Worm (Caenorhabditis elegans) whole organism, L4/young adult: Measurements from ENCODE around the gene F09G2.1.
A peak's percentile ranks its signal among the peaks of the same experiment; 100 is the strongest.

ENCODE experiments used
- W03F9.2 ChIP-seq: fragments of 150-350 bp; optimal IDR thresholded peaks from 2 replicates; lab custom pipeline; 2014; ENCODE audit warnings: missing biosample characterization, missing genetic modification characterization
- dao-5 ChIP-seq: sonication (generic microtip); optimal IDR thresholded peaks from 2 replicates; lab custom pipeline; 2016; ENCODE audit warnings: missing genotype, missing genetic modification characterization, moderate library complexity, missing compliant biosample characterization
- him-1 ChIP-seq: sonication (generic microtip); optimal IDR thresholded peaks from 2 replicates; lab custom pipeline; 2016; ENCODE audit warnings: missing genotype, missing genetic modification reagents, missing genetic modification characterization, missing compliant biosample characterization

Gene F09G2.1

DNA sequence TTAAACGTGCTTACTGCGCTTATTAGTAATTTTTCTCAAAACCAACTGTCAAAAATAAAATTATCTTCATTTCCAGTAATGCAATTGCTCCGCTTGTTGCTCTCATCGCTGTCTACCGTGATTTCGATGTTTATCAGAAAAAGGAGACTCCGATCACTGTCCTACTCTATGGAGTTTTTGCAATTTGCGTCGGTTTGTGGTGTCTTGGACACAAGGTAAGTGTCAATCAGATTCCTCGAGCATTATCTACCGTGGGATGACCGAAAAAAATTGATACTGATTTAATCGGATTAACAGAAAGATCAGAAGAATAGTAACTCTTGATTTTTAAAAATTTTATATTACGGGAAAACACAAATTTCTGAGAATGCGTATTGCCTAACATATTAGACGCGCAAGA lies 12.7 kb upstream of the F09G2.1 start:
- TF ChIP-seq W03F9.2 (tag; lab: Kevin White, UChicago) = no peak
- TF ChIP-seq him-1 (tag; lab: Kevin White, UChicago) = no peak
- no peak for TF ChIP-seq dao-5

- TF ChIP-seq dao-5 = no peak
Measured at ce11 chrV:7193562-7193961, 6.5 kb upstream of the F09G2.1 start, which contains the start of gene F09G2.8. TSS of gene F09G2.8 (minus strand) at chrV:7193662.

DNA sequence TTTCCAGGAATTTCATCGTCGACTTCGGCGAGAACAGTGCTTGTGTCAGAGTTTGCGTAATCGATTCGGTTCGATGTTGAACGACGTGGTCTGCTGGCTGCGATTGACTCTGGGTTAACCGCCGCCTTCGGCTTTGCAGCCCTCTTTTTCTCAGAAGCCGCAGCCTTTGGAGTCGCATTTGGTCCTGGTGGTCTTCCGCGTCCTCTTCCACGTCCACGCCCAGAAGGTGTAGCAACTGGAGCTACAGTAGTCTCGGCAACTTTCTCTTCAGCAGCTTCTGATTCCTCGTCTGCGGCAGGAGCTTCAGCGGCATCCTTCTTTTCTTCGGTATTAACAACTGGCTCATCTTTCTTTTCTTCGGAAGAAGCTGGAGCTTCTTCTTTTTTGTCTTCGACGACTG lies 5.2 kb upstream of the F09G2.1 start:
- no peak for TF ChIP-seq dao-5
- TF ChIP-seq him-1 (tag; lab: Kevin White, UChicago) = no peak
- TF ChIP-seq W03F9.2 (tag; lab: Kevin White, UChicago) = no peak

DNA sequence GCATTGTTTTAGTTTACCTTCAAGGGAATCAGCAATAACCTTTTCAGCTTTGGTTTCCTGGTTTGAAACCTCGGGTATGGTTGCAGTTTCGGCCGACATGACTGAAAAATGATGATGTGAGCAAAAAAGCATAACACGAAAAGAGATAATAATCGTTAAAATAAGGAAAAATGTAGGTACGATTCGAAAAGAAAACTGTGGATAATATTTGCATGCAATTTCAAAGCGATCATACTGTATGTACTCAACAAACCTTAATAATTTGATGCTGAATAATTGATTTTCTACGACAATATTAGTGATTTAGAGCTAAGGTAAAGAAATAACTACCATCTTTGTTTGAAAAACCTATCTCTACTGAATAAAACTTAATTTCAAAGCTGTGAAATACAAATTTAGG lies 4.0 kb upstream of the F09G2.1 start, which contains the start of gene attf-2:
Gene attf-2, minus strand, starts transcription at position 101 of the 400 bp plus-strand sequence.
- TF ChIP-seq him-1 (tag; lab: Kevin White, UChicago) (no peak), W03F9.2 (tag; lab: Kevin White, UChicago) (no peak), dao-5 (no peak)

DNA sequence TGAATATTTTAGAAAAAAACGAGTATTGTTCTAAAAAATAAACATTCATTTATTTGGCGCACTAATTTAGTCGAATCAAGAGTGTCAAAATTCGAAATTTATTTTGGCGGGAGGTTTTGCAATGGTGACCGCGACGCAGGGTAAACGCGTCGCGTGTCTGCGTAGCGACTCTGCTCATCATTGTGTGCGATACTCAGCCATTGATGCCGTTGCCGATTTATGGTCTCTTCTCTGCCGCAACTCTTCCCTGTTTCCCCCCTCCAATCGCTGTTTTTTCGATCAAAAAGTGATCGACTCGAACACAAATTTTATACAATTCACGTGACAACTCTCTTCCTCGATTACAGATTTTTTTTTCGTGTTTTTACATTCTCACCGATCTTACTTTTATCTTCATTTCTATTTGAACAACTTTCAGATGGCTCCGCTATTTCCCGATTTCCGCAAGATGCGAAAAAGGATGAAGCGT lies 3.5 kb upstream of the F09G2.1 start, which contains the start of gene F09G2.2:
Gene F09G2.2, plus strand, starts transcription at position 419 of the 469 bp plus-strand sequence.
- TF ChIP-seq W03F9.2 (tag; lab: Kevin White, UChicago) = peak; percentile 93
- TF ChIP-seq dao-5 = no peak
- TF ChIP-seq him-1 (tag; lab: Kevin White, UChicago) = peak; percentile 52

ce11 chrV:7197036-7197435 lies 3.0 kb upstream of the F09G2.1 start:
- TF ChIP-seq dao-5 (no peak), him-1 (tag; lab: Kevin White, UChicago) (no peak), W03F9.2 (tag; lab: Kevin White, UChicago) (no peak)

DNA sequence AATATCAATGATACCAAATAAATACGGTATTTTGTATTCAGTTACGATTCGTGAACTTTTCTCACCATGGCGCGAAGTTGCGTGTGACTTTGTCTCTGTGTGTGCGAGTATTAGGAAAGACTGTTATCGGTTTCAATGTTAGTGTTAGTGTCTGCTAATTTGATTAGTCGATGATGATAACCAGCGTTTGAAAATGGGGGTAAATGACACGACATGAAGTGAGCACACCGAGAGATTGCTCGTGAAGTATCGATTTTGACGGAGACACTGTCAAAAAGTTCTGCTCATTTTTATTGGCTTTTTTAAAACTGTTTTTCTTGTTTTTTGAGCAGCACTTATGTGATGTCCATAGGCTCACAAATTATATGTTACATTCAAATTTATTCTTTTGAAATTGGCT lies 1.6 kb upstream of the F09G2.1 start:
- TF ChIP-seq W03F9.2 (tag; lab: Kevin White, UChicago) (no peak), dao-5 (no peak), him-1 (tag; lab: Kevin White, UChicago) (no peak)

DNA sequence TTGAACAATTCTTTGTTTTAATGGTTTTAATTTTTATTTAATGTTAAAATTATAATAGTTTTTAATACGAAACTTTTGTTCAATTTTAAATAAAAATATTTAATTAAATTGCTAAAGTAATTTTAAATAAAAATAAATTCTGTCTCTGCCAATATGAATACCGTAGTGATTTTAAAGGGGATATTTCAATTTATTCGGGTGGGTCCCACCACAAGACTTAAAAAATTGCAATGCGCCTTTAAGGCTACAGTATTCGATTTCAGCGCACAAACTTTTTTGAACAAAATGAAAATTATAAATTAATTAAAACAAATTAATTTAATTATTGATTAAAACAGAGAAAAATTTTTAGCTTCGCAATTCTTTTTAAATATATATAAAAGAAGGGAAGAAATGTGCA lies 955 bp upstream of the F09G2.1 start:
- TF ChIP-seq him-1 (tag; lab: Kevin White, UChicago) (no peak), dao-5 (no peak), W03F9.2 (tag; lab: Kevin White, UChicago) (no peak)

ce11 chrV:7201353-7201752 lies 1.3 kb downstream of the F09G2.1 start:
- TF ChIP-seq W03F9.2 (tag; lab: Kevin White, UChicago) = no peak
- TF ChIP-seq dao-5 = no peak

- TF ChIP-seq dao-5 (no peak), W03F9.2 (tag; lab: Kevin White, UChicago) (no peak), him-1 (tag; lab: Kevin White, UChicago) (no peak)
Measured at ce11 chrV:7209001-7209400, 9.0 kb downstream of the F09G2.1 start.

DNA sequence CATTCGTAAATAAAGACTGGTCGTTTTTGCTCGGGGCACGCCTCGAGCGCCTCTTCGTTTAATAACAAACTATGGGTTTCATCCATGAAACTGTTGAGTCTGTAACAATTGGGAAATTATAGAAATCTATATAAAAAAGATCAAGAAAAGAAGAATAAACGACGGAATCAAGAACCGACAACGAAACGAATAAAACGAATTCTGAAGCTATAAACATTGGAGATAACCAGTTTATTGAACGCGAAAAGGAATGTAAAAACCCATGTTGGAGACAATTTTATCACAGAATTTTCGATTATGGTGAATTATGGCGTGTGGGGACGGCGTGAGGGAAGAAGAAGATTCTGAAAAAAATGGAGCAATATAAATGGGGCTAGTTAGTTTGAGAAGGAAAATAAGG lies 14.8 kb downstream of the F09G2.1 start, which contains the start of gene soap-1:
Gene soap-1, minus strand, starts transcription at position 101 of the 400 bp plus-strand sequence.
- TF ChIP-seq W03F9.2 (tag; lab: Kevin White, UChicago) = no peak

DNA sequence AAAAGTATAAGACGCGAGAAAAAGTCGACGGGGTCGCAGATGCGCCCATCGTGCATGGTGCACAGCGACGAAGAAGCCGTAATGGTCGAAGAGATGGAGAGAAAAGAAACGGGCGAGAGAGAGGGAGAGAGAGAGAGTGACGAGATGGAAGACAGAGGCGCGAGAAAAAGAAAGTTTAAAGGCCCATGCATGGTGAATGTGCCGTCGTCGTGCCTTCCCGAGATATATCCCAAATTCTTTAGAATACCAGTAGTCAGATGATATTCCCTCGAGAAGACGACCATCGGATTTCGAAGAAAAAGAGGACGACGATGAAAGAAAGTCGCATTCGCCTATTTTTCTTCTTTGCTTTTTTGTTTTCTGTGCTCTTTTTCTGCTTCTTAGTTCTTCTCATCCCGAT lies 16.0 kb downstream of the F09G2.1 start:
- TF ChIP-seq him-1 (tag; lab: Kevin White, UChicago) (peak; percentile 24), dao-5 (no peak)

- TF ChIP-seq W03F9.2 (tag; lab: Kevin White, UChicago) (no peak), him-1 (tag; lab: Kevin White, UChicago) (no peak), dao-5 (no peak)
Measured at ce11 chrV:7218988-7219387, 19.0 kb downstream of the F09G2.1 start, which contains the start of gene C13F10.5. TSS of gene C13F10.5 (minus strand) at chrV:7219088.

DNA sequence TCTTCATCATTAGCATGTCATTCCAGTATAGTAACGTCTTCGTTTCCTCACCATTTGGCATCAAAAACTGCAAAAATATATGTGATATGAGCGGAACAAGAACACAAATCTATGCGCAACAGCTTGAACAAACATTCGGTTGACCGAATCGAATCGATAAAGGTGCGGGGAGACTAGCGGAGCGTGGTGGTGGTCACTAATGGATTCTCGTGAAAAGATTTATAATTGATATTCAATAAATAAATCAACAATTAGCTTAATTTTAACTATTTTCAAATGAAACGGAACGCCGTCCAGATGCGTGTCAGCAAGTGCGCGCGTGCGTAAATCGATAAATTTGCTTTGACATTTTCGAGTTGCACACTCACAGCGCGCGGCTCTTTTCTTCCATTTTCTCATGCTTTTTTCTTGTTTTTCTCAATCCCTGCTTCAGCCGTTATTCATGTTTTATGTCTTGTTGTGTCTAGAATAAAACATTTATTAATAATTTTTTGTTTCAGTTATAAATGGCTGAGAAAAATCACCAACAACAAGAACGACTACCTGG lies 21.0 kb downstream of the F09G2.1 start, which contains the start of the genes C13F10.8, C13F10.6 and kxd-1:
Gene C13F10.8, minus strand, starts transcription at position 51 of the 547 bp plus-strand sequence.
Gene C13F10.6, minus strand, starts transcription at position 67 of the 547 bp plus-strand sequence.
Gene kxd-1, plus strand, starts transcription at position 497 of the 547 bp plus-strand sequence.
- TF ChIP-seq dao-5 (no peak), him-1 (tag; lab: Kevin White, UChicago) (no peak), W03F9.2 (tag; lab: Kevin White, UChicago) (no peak)

ce11 chrV:7223152-7223551 lies 23.1 kb downstream of the F09G2.1 start, which contains the start of gene C13F10.7:
TSS of gene C13F10.7 (minus strand) at chrV:7223252.
- TF ChIP-seq dao-5 = no peak
- TF ChIP-seq W03F9.2 (tag; lab: Kevin White, UChicago) = no peak
- no peak for TF ChIP-seq him-1 (tag; lab: Kevin White, UChicago)
